Worm (Caenorhabditis elegans) whole organism, L4 larva: ENCODE data around the gene ZK353.4.

Experiments
- Y48G9A.11 ChIP-seq: fragments of 200-800 bp; sonication (Bioruptor generic); IDR thresholded peaks from 2 replicates; pipeline ENCODE4 v1.3.6; 2022; ENCODE audit warnings: missing genetic modification reagents, missing genetic modification characterization, missing compliant biosample characterization
- arid-1 ChIP-seq: fragments of 200-800 bp; sonication (Bioruptor generic); conservative IDR thresholded peaks from 2 replicates; pipeline ENCODE4 v1.3.6; 2022; ENCODE audit warnings: missing genetic modification reagents, missing genetic modification characterization, missing compliant biosample characterization
- daf-16 ChIP-seq, 3 experiments: sonication (generic microtip); optimal IDR thresholded peaks; 2 replicates each; lab custom pipeline; 2016 to 2017; ENCODE audit warnings: missing genetic modification characterization in 3 of 3, missing genetic modification reagents in 3 of 3, mild to moderate bottlenecking in 2 of 3, missing compliant biosample characterization in 2 of 3, missing biosample characterization in 1 of 3, moderate library complexity in 1 of 3
- lin-13 ChIP-seq: fragments of 150-350 bp; optimal IDR thresholded peaks from 2 replicates; lab custom pipeline; 2014; ENCODE audit warnings: missing biosample characterization, missing genetic modification reagents, missing genetic modification characterization
- lir-3 ChIP-seq: sonication (generic microtip); optimal IDR thresholded peaks from 2 replicates; lab custom pipeline; 2016; ENCODE audit warnings: mild to moderate bottlenecking, missing genetic modification characterization, missing compliant biosample characterization
- mdl-1 ChIP-seq, 2 experiments: fragments of 150-350 bp in 1 of 2; sonication (generic microtip) in 1 of 2; optimal IDR thresholded peaks; 2 replicates each; lab custom pipeline; 2014 to 2017; ENCODE audit warnings: missing biosample characterization in 2 of 2, missing genetic modification characterization in 2 of 2
- nhr-237 ChIP-seq: sonication (generic microtip); optimal IDR thresholded peaks from 2 replicates; lab custom pipeline; 2017; ENCODE audit warnings: missing biosample characterization, missing genetic modification characterization
- unc-62 ChIP-seq, 3 experiments: fragments of 150-350 bp in 1 of 3; sonication (generic microtip); optimal IDR thresholded peaks in 2 of 3; peaks in 1 of 3; 1 replicate in 1 of 3; 2 replicates in 2 of 3; lab custom pipeline; 2014 to 2017; ENCODE audit warnings: missing biosample characterization in 3 of 3, missing genetic modification characterization in 3 of 3, missing genetic modification reagents in 3 of 3, missing genotype in 1 of 3
- ztf-11 ChIP-seq: fragments of 150-350 bp; optimal IDR thresholded peaks from 2 replicates; lab custom pipeline; 2014; ENCODE audit warnings: missing biosample characterization, missing genetic modification characterization

- TF ChIP-seq Y48G9A.11 (GFP tag; lab: Robert Waterston, UW) (no peak), daf-16 (GFP tag; optimal IDR thresholded peaks at IDR 0.05; lab: Kevin White, UChicago) (no peak), daf-16 (tag; optimal IDR thresholded peaks at IDR 0.05; lab: Kevin White, UChicago) (no peak), ztf-11 (no peak), lir-3 (tag; lab: Kevin White, UChicago) (no peak), arid-1 (GFP tag; lab: Robert Waterston, UW) (no peak), nhr-237 (tag; lab: Kevin White, UChicago) (no peak), unc-62 (GFP tag; optimal IDR thresholded peaks at IDR 0.05 in 1 of 2; lab: Kevin White, UChicago) (peak in 1 of 2 experiments; percentile 26), unc-62 (tag; optimal IDR thresholded peaks at IDR 0.05; lab: Kevin White, UChicago) (no peak), lin-13 (no peak), mdl-1 (tag; optimal IDR thresholded peaks at IDR 0.05; lab: Kevin White, UChicago) (no peak)
Observed at ce11 chrIII:8394374-8395302, 5.2 kb upstream of the ZK353.4 start, which contains the start of gene ZK353.10.
